Fruit fly (Drosophila melanogaster) whole organism, prepupa: ENCODE measurements around the gene Ir76a.

Experiments used
- Blimp-1 ChIP-seq: fragments of 200-800 bp; sonication (Bioruptor generic); optimal IDR thresholded peaks from 3 replicates; lab custom pipeline; 2017; ENCODE audit warnings: missing biosample characterization, missing genetic modification characterization, mild to moderate bottlenecking, moderate library complexity, missing genetic modification reagents
- CG10631 ChIP-seq: fragments of 200-800 bp; sonication (Bioruptor generic); optimal IDR thresholded peaks from 2 replicates; lab custom pipeline; 2016; ENCODE audit warnings: missing biosample characterization, missing genetic modification characterization
- CG10669 ChIP-seq: fragments of 200-800 bp; sonication (Bioruptor generic); optimal IDR thresholded peaks from 3 replicates; lab custom pipeline; 2018; ENCODE audit warnings: missing biosample characterization, mild to moderate bottlenecking, missing genetic modification characterization, moderate library complexity
- CG11294 ChIP-seq: fragments of 200-800 bp; sonication (Bioruptor generic); IDR thresholded peaks from 2 replicates; pipeline ENCODE4 v1.3.6; 2022; ENCODE audit warnings: missing biosample characterization, missing genetic modification characterization
- CG11762 ChIP-seq: fragments of 200-800 bp; sonication (Bioruptor generic); optimal IDR thresholded peaks from 3 replicates; lab custom pipeline; 2016; ENCODE audit warnings: missing biosample characterization, missing genetic modification characterization; ENCODE audit not compliant: insufficient read depth
- CG11902 ChIP-seq: fragments of 200-800 bp; sonication (Bioruptor generic); optimal IDR thresholded peaks from 3 replicates; lab custom pipeline; 2016; ENCODE audit warnings: missing biosample characterization, missing genetic modification characterization
- CG15336 ChIP-seq: fragments of 200-800 bp; sonication (Bioruptor generic); IDR thresholded peaks from 2 replicates; pipeline ENCODE4 v1.3.6; 2022; ENCODE audit warnings: missing biosample characterization, missing genetic modification characterization
- CG16779 ChIP-seq: fragments of 200-800 bp; sonication (Bioruptor generic); optimal IDR thresholded peaks from 3 replicates; lab custom pipeline; 2017; ENCODE audit warnings: missing biosample characterization, mild to moderate bottlenecking, missing genetic modification characterization
- CG3032 ChIP-seq: fragments of 200-800 bp; optimal IDR thresholded peaks from 2 replicates; lab custom pipeline; 2019; ENCODE audit warnings: missing biosample characterization, mild to moderate bottlenecking, missing genetic modification characterization, moderate library complexity
- CG31627 ChIP-seq: fragments of 200-800 bp; sonication (Bioruptor generic); optimal IDR thresholded peaks from 3 replicates; lab custom pipeline; 2016; ENCODE audit warnings: missing biosample characterization, missing genetic modification characterization
- CG32006 ChIP-seq: fragments of 200-800 bp; sonication (Bioruptor generic); optimal IDR thresholded peaks from 3 replicates; lab custom pipeline; 2017; ENCODE audit warnings: missing biosample characterization, mild to moderate bottlenecking, missing genetic modification characterization
- CG34406 ChIP-seq: fragments of 200-800 bp; sonication (Bioruptor generic); optimal IDR thresholded peaks from 3 replicates; lab custom pipeline; 2016; ENCODE audit warnings: missing biosample characterization, missing genetic modification characterization
- CG4318 ChIP-seq: fragments of 200-800 bp; sonication (Bioruptor generic); optimal IDR thresholded peaks from 3 replicates; lab custom pipeline; 2017; ENCODE audit warnings: missing biosample characterization, mild to moderate bottlenecking, missing genetic modification characterization
- CG6163 ChIP-seq: fragments of 200-800 bp; sonication (Bioruptor generic); IDR thresholded peaks from 3 replicates; pipeline ENCODE4 v1.3.6; 2022; ENCODE audit warnings: missing biosample characterization, missing genetic modification characterization
- CG6276 ChIP-seq: fragments of 200-800 bp; sonication (Bioruptor generic); optimal IDR thresholded peaks from 2 replicates; lab custom pipeline; 2017; ENCODE audit warnings: missing biosample characterization, mild to moderate bottlenecking, missing genetic modification characterization
- CG6792 ChIP-seq: fragments of 200-800 bp; sonication (Bioruptor generic); optimal IDR thresholded peaks from 3 replicates; lab custom pipeline; 2016; ENCODE audit warnings: missing biosample characterization, missing genetic modification characterization
- CG6808 ChIP-seq: fragments of 200-800 bp; sonication (Bioruptor generic); optimal IDR thresholded peaks from 3 replicates; lab custom pipeline; 2017; ENCODE audit warnings: missing biosample characterization, missing genetic modification characterization, mild to moderate bottlenecking, moderate library complexity, missing genetic modification reagents
- CG8119 ChIP-seq: fragments of 200-800 bp; sonication (Bioruptor generic); IDR thresholded peaks from 3 replicates; pipeline ENCODE4 v1.3.6; 2022; ENCODE audit warnings: missing biosample characterization, missing genetic modification characterization
- CG8319 ChIP-seq: fragments of 200-800 bp; sonication (Bioruptor generic); optimal IDR thresholded peaks from 3 replicates; lab custom pipeline; 2016; ENCODE audit warnings: missing biosample characterization, missing genetic modification characterization
- CG8632 ChIP-seq: fragments of 200-800 bp; sonication (Bioruptor generic); optimal IDR thresholded peaks from 3 replicates; lab custom pipeline; 2016; ENCODE audit warnings: missing biosample characterization, missing genetic modification characterization
- CG9139 ChIP-seq: fragments of 200-800 bp; sonication (Bioruptor generic); optimal IDR thresholded peaks from 3 replicates; lab custom pipeline; 2017; ENCODE audit warnings: missing biosample characterization, mild to moderate bottlenecking, missing genetic modification characterization
- Eip75B ChIP-seq: fragments of 200-800 bp; sonication (Bioruptor generic); optimal IDR thresholded peaks from 3 replicates; lab custom pipeline; 2016; ENCODE audit warnings: missing biosample characterization, missing genetic modification characterization
- Eip78C ChIP-seq: fragments of 200-800 bp; sonication (Bioruptor generic); peaks from one replicate; lab custom pipeline; 2016; ENCODE audit warnings: missing biosample characterization, missing genetic modification characterization
- Eip93F ChIP-seq: fragments of 200-800 bp; sonication (Bioruptor generic); optimal IDR thresholded peaks from 2 replicates; lab custom pipeline; 2016; ENCODE audit warnings: missing biosample characterization, mild to moderate bottlenecking, missing genetic modification characterization
- Ets21C ChIP-seq: fragments of 200-800 bp; sonication (Bioruptor generic); optimal IDR thresholded peaks from 3 replicates; lab custom pipeline; 2016; ENCODE audit warnings: missing biosample characterization, missing genetic modification characterization
- Ets96B ChIP-seq: fragments of 200-800 bp; optimal IDR thresholded peaks from 2 replicates; lab custom pipeline; 2019; ENCODE audit warnings: missing biosample characterization, mild to moderate bottlenecking, missing genetic modification characterization, moderate library complexity
- Gug ChIP-seq: fragments of 200-800 bp; sonication (Bioruptor generic); IDR thresholded peaks from 2 replicates; pipeline ENCODE4 v1.3.6; 2022; ENCODE audit warnings: missing biosample characterization, missing genetic modification characterization
- Hr38 ChIP-seq: sonication (Bioruptor generic); optimal IDR thresholded peaks from 2 replicates; lab custom pipeline; 2016; ENCODE audit warnings: missing biosample characterization, missing genetic modification characterization
- Hr39 ChIP-seq: fragments of 200-800 bp; sonication (Bioruptor generic); optimal IDR thresholded peaks from 2 replicates; lab custom pipeline; 2016; ENCODE audit warnings: missing biosample characterization, missing genetic modification characterization
- Hr4 ChIP-seq: fragments of 200-800 bp; sonication (Bioruptor generic); optimal IDR thresholded peaks from 3 replicates; lab custom pipeline; 2016; ENCODE audit warnings: missing biosample characterization, missing genetic modification characterization
- Lpt ChIP-seq: fragments of 200-800 bp; sonication (Bioruptor generic); optimal IDR thresholded peaks from 3 replicates; lab custom pipeline; 2016; ENCODE audit warnings: missing biosample characterization, missing genetic modification characterization
- OdsH ChIP-seq: fragments of 200-800 bp; sonication (Bioruptor generic); optimal IDR thresholded peaks from 3 replicates; lab custom pipeline; 2016; ENCODE audit warnings: missing biosample characterization, missing genetic modification characterization
- Smox ChIP-seq: fragments of 200-800 bp; sonication (Bioruptor generic); optimal IDR thresholded peaks from 3 replicates; lab custom pipeline; 2016; ENCODE audit warnings: missing biosample characterization, missing genetic modification characterization
- Sox14 ChIP-seq: fragments of 200-800 bp; sonication (Bioruptor generic); optimal IDR thresholded peaks from 3 replicates; lab custom pipeline; 2016; ENCODE audit warnings: missing biosample characterization, missing genetic modification characterization
- Sox15 ChIP-seq: fragments of 200-800 bp; sonication (Bioruptor generic); optimal IDR thresholded peaks from 3 replicates; lab custom pipeline; 2016; ENCODE audit warnings: missing biosample characterization, missing genetic modification characterization
- achi ChIP-seq: fragments of 200-800 bp; sonication (Bioruptor generic); optimal IDR thresholded peaks from 3 replicates; lab custom pipeline; 2016; ENCODE audit warnings: missing biosample characterization, missing genetic modification characterization
- acj6 ChIP-seq: fragments of 200-800 bp; sonication (Bioruptor generic); optimal IDR thresholded peaks from 3 replicates; lab custom pipeline; 2016; ENCODE audit warnings: missing biosample characterization, missing genetic modification characterization
- cyc ChIP-seq: fragments of 200-800 bp; sonication (Bioruptor generic); optimal IDR thresholded peaks from 3 replicates; lab custom pipeline; 2016; ENCODE audit warnings: missing biosample characterization, missing genetic modification characterization
- dac ChIP-seq: fragments of 200-800 bp; sonication (Bioruptor generic); optimal IDR thresholded peaks from 2 replicates; lab custom pipeline; 2017; ENCODE audit warnings: missing biosample characterization, mild to moderate bottlenecking, missing genetic modification characterization
- dsx ChIP-seq: fragments of 200-800 bp; optimal IDR thresholded peaks from 3 replicates; lab custom pipeline; 2019; ENCODE audit warnings: missing biosample characterization, mild to moderate bottlenecking, missing genetic modification characterization, moderate library complexity; ENCODE audit not compliant: poor library complexity, severe bottlenecking
- eg ChIP-seq: fragments of 200-800 bp; sonication (Bioruptor generic); IDR thresholded peaks from 3 replicates; pipeline ENCODE4 v1.3.6; 2022; ENCODE audit warnings: missing biosample characterization, missing genetic modification characterization
- esn ChIP-seq: fragments of 200-800 bp; sonication (Bioruptor generic); optimal IDR thresholded peaks from 2 replicates; lab custom pipeline; 2016; ENCODE audit warnings: missing biosample characterization, mild to moderate bottlenecking, missing genetic modification characterization, moderate library complexity
- fd59A ChIP-seq: fragments of 200-800 bp; sonication (Bioruptor generic); optimal IDR thresholded peaks from 2 replicates; lab custom pipeline; 2017; ENCODE audit warnings: missing biosample characterization, mild to moderate bottlenecking, missing genetic modification characterization, missing genetic modification reagents
- fd85E ChIP-seq: fragments of 200-800 bp; sonication (Bioruptor generic); optimal IDR thresholded peaks from 3 replicates; lab custom pipeline; 2016; ENCODE audit warnings: missing biosample characterization, missing genetic modification characterization
- net ChIP-seq: fragments of 200-800 bp; sonication (Bioruptor generic); optimal IDR thresholded peaks from 3 replicates; lab custom pipeline; 2016; ENCODE audit warnings: missing biosample characterization, missing genetic modification characterization
- pdm3 ChIP-seq: fragments of 200-800 bp; sonication (Bioruptor generic); optimal IDR thresholded peaks from 3 replicates; lab custom pipeline; 2016; ENCODE audit warnings: missing biosample characterization, missing genetic modification characterization
- salr ChIP-seq, 2 experiments: fragments of 200-800 bp; sonication (Bioruptor generic); optimal IDR thresholded peaks; 3 replicates each; lab custom pipeline; 2016 to 2018; ENCODE audit warnings: missing biosample characterization in 2 of 2, missing genetic modification characterization in 2 of 2, mild to moderate bottlenecking in 1 of 2
- spab ChIP-seq: fragments of 200-800 bp; sonication (Bioruptor generic); optimal IDR thresholded peaks from 2 replicates; lab custom pipeline; 2017; ENCODE audit warnings: missing biosample characterization, mild to moderate bottlenecking, missing genetic modification characterization, missing genetic modification reagents
- ss ChIP-seq, 2 experiments: fragments of 200-800 bp; sonication (Bioruptor generic); optimal IDR thresholded peaks; 2 replicates in 1 of 2; 3 replicates in 1 of 2; lab custom pipeline; 2017 to 2018; ENCODE audit warnings: mild to moderate bottlenecking in 2 of 2, missing biosample characterization in 2 of 2, missing genetic modification characterization in 2 of 2, moderate library complexity in 1 of 2
- svp ChIP-seq: fragments of 200-800 bp; sonication (Bioruptor generic); peaks from one replicate; lab custom pipeline; 2016; ENCODE audit warnings: missing biosample characterization, missing genetic modification characterization

Ir76a gene

DNA sequence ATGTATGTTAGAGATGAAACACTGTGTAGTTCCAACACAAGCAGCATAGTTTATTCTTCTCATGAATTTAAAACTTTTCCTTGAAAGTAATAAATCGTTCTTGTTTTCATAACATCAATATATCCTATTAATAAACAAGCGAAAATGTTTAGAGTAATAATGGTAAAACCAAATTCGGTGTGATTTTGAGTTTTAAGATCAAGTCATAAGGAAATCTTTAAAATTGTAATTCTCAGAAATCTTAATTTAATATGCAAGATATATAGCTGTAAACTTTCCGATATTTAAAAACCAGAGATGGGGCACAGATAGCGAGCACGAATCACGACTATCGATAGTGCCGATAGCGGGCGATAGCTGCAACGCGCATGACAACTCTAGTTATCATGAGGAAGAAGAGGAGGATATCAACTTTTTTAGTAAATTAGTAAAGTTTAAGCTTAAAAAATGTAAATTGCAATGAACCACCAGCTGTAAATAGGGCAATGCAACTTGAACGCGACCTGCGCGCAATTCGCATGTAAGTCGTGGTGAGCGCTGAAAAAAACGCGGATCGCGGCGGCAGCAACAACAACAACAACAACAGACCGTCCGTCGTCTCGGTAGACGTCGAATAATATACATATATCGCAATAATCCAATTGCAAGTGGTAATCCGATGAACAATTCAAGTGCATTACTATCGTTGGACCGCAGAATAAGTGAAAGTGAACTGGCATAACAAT, 18.9 kb downstream of the Ir76a start, which contains the start of the genes Fibp and Deaf1:
Fibp (minus strand) TSS at position 161 of the 725 bp plus-strand sequence.
Deaf1 (plus strand) TSS at position 368 of the 725 bp plus-strand sequence.
- TF ChIP-seq Hr4 (GFP tag; lab: Kevin White, UChicago) (peak; percentile 79), achi (GFP tag; lab: Kevin White, UChicago) (no peak), Eip75B (GFP tag; lab: Kevin White, UChicago) (peak; percentile 71), dac (peak; percentile 21), Hr38 (GFP tag; lab: Kevin White, UChicago) (peak; percentile 9), Eip93F (no peak), acj6 (peak; percentile 80), CG10669 (GFP tag; lab: Kevin White, UChicago) (peak; percentile 55), Eip78C (GFP tag; lab: Kevin White, UChicago) (peak; percentile 91), CG11902 (GFP tag; lab: Kevin White, UChicago) (peak; percentile 70), CG8119 (GFP tag; lab: Robert Waterston, UW) (no peak; the same call in 2 of the 3 replicates), svp (GFP tag; lab: Kevin White, UChicago) (no peak), CG4318 (peak; percentile 61), CG9139 (no peak), Lpt (GFP tag; lab: Kevin White, UChicago) (peak; percentile 47), CG3032 (tag; lab: Kevin White, UChicago) (peak; percentile 77), pdm3 (GFP tag; lab: Kevin White, UChicago) (peak; percentile 81), CG32006 (GFP tag; lab: Kevin White, UChicago) (no peak), eg (GFP tag; lab: Robert Waterston, UW) (peak; percentile 43; the same call in 2 of the 3 replicates), CG15336 (GFP tag; lab: Robert Waterston, UW) (0 out of 2 replicates have a peak, but pooled peaks have one; percentile 10), cyc (GFP tag; lab: Kevin White, UChicago) (peak; percentile 94), Sox14 (peak; percentile 79), CG8632 (GFP tag; lab: Kevin White, UChicago) (peak; percentile 66), Hr39 (GFP tag; lab: Kevin White, UChicago) (peak; percentile 88), Blimp-1 (GFP tag; lab: Kevin White, UChicago) (no peak), CG10631 (GFP tag; lab: Kevin White, UChicago) (peak; percentile 84), CG31627 (peak; percentile 91), Gug (GFP tag; lab: Robert Waterston, UW) (peak; percentile 14), CG6808 (GFP tag; lab: Kevin White, UChicago) (no peak), CG34406 (GFP tag; lab: Kevin White, UChicago) (peak; percentile 65), fd59A (peak; percentile 39), CG6163 (GFP tag; lab: Robert Waterston, UW) (peak; percentile 40; the same call in 1 of the 3 replicates), OdsH (no peak), CG16779 (tag; lab: Kevin White, UChicago) (no peak), CG6276 (GFP tag; lab: Kevin White, UChicago) (no peak), esn (peak; percentile 86), CG11294 (no peak; the same call in 1 of the 2 replicates), salr (GFP tag; optimal IDR thresholded peaks at IDR 0.05; lab: Kevin White, UChicago) (peak in 1 of 2 experiments; percentile 4), CG6792 (peak; percentile 63), Smox (GFP tag; lab: Kevin White, UChicago) (peak; percentile 14), Ets96B (peak; percentile 64), CG8319 (GFP tag; lab: Kevin White, UChicago) (no peak), fd85E (GFP tag; lab: Kevin White, UChicago) (no peak), net (no peak), spab (no peak), ss (GFP tag; optimal IDR thresholded peaks at IDR 0.05; lab: Kevin White, UChicago) (peak in 1 of 2 experiments; percentile 9), Sox15 (GFP tag; lab: Kevin White, UChicago) (peak; percentile 72), CG11762 (GFP tag; lab: Kevin White, UChicago) (peak; percentile 64), dsx (GFP tag; lab: Kevin White, UChicago) (peak; percentile 37), Ets21C (peak; percentile 84)
